Fruit fly (Drosophila melanogaster) whole organism, prepupa: ENCODE results near the gene Poc1.

Source experiments
- CG16779 ChIP-seq: fragments of 200-800 bp; sonication (Bioruptor generic); optimal IDR thresholded peaks from 3 replicates; lab custom pipeline; 2017; ENCODE audit warnings: missing biosample characterization, mild to moderate bottlenecking, missing genetic modification characterization
- CG6808 ChIP-seq: fragments of 200-800 bp; sonication (Bioruptor generic); optimal IDR thresholded peaks from 3 replicates; lab custom pipeline; 2017; ENCODE audit warnings: missing biosample characterization, missing genetic modification characterization, mild to moderate bottlenecking, moderate library complexity, missing genetic modification reagents
- Eip75B ChIP-seq: fragments of 200-800 bp; sonication (Bioruptor generic); optimal IDR thresholded peaks from 3 replicates; lab custom pipeline; 2016; ENCODE audit warnings: missing biosample characterization, missing genetic modification characterization
- Ets96B ChIP-seq: fragments of 200-800 bp; optimal IDR thresholded peaks from 2 replicates; lab custom pipeline; 2019; ENCODE audit warnings: missing biosample characterization, mild to moderate bottlenecking, missing genetic modification characterization, moderate library complexity
- Met ChIP-seq: fragments of 200-800 bp; sonication (Bioruptor generic); optimal IDR thresholded peaks from 3 replicates; lab custom pipeline; 2016; ENCODE audit warnings: missing biosample characterization, missing genetic modification characterization
- Sox15 ChIP-seq: fragments of 200-800 bp; sonication (Bioruptor generic); optimal IDR thresholded peaks from 3 replicates; lab custom pipeline; 2016; ENCODE audit warnings: missing biosample characterization, missing genetic modification characterization
- achi ChIP-seq: fragments of 200-800 bp; sonication (Bioruptor generic); optimal IDR thresholded peaks from 3 replicates; lab custom pipeline; 2016; ENCODE audit warnings: missing biosample characterization, missing genetic modification characterization
- acj6 ChIP-seq: fragments of 200-800 bp; sonication (Bioruptor generic); optimal IDR thresholded peaks from 3 replicates; lab custom pipeline; 2016; ENCODE audit warnings: missing biosample characterization, missing genetic modification characterization
- fd85E ChIP-seq: fragments of 200-800 bp; sonication (Bioruptor generic); optimal IDR thresholded peaks from 3 replicates; lab custom pipeline; 2016; ENCODE audit warnings: missing biosample characterization, missing genetic modification characterization

- TF ChIP-seq acj6 (GFP tag; lab: Kevin White, UChicago) (no peak), Sox15 (no peak), CG16779 (no peak), Eip75B (GFP tag; lab: Kevin White, UChicago) (no peak), Ets96B (tag; lab: Kevin White, UChicago) (no peak), fd85E (GFP tag; lab: Kevin White, UChicago) (no peak), CG6808 (GFP tag; lab: Kevin White, UChicago) (no peak), Met (GFP tag; lab: Kevin White, UChicago) (no peak), achi (no peak)
Measured at dm6 chr3L:13432791-13433190, 43.0 kb upstream of the Poc1 start.
